Worm (Caenorhabditis elegans): ENCODE results near the gene ZK1098.3.

ce11 chrIII:9559381-9559881 is 20.9 kb upstream of the ZK1098.3 start, which contains the start of gene C48B4.7:
- no peak for TF ChIP-seq blmp-1 (tag; optimal IDR thresholded peaks at IDR 0.05)
- no peak for TF ChIP-seq ztf-11 (tag; optimal IDR thresholded peaks at IDR 0.05)
- TF ChIP-seq unc-62 (GFP tag; optimal IDR thresholded peaks at IDR 0.05): no peak
- TF ChIP-seq snpc-4 (tag; optimal IDR thresholded peaks at IDR 0.05): no peak
- no peak for TF ChIP-seq bed-3 (GFP tag; optimal IDR thresholded peaks at IDR 0.05)
- TF ChIP-seq nhr-76 (tag; optimal IDR thresholded peaks at IDR 0.05): no peak
- TF ChIP-seq nhr-237 (tag; optimal IDR thresholded peaks at IDR 0.05): no peak
- no peak for TF ChIP-seq lsy-2 (tag; optimal IDR thresholded peaks at IDR 0.05)
- no peak for TF ChIP-seq ham-2 (GFP tag; optimal IDR thresholded peaks at IDR 0.05)
